Worm (Caenorhabditis elegans) whole organism, young adult: ENCODE results near the gene T20D3.14.

Experiments
- B0035.1 ChIP-seq: sonication (generic microtip); optimal IDR thresholded peaks from 2 replicates; lab custom pipeline; 2016; ENCODE audit warnings: missing genetic modification characterization, mild to moderate bottlenecking, missing compliant biosample characterization, missing genotype, missing genetic modification reagents
- B0336.3 ChIP-seq: fragments of 200-800 bp; sonication (Bioruptor generic); IDR thresholded peaks from 2 replicates; pipeline ENCODE4 v1.3.6; 2022; ENCODE audit warnings: missing genetic modification characterization, missing compliant biosample characterization
- C06A6.2 ChIP-seq: fragments of 200-800 bp; sonication (Bioruptor generic); conservative IDR thresholded peaks from 2 replicates; pipeline ENCODE4 v1.3.6; 2022; ENCODE audit warnings: missing genetic modification characterization, missing compliant biosample characterization
- F23B12.7 ChIP-seq: sonication (generic microtip); optimal IDR thresholded peaks from 2 replicates; lab custom pipeline; 2017; ENCODE audit warnings: missing genetic modification characterization, mild to moderate bottlenecking, missing compliant biosample characterization, antibody characterized with exemption, moderate library complexity; ENCODE audit not compliant: insufficient read depth
- F33H1.4 ChIP-seq: fragments of 200-800 bp; sonication (Bioruptor generic); IDR thresholded peaks from 2 replicates; pipeline ENCODE4 v1.3.6; 2022; ENCODE audit warnings: missing genetic modification reagents, missing genetic modification characterization, missing compliant biosample characterization
- F55B11.4 ChIP-seq: sonication (generic microtip); optimal IDR thresholded peaks from 2 replicates; lab custom pipeline; 2016; ENCODE audit warnings: missing compliant biosample characterization, missing genetic modification characterization, borderline replicate concordance; ENCODE audit not compliant: insufficient read depth
- K11D2.4 ChIP-seq: fragments of 200-800 bp; sonication (Bioruptor generic); IDR thresholded peaks from 2 replicates; pipeline ENCODE4 v1.3.6; 2022; ENCODE audit warnings: missing genetic modification reagents, missing genetic modification characterization, missing compliant biosample characterization
- K12H6.12 ChIP-seq: fragments of 200-800 bp; sonication (Bioruptor generic); optimal IDR thresholded peaks from 2 replicates; lab custom pipeline; 2018; ENCODE audit warnings: mild to moderate bottlenecking, missing genetic modification characterization, missing compliant biosample characterization
- Y53F4B.3 ChIP-seq: fragments of 200-800 bp; sonication (Bioruptor generic); IDR thresholded peaks from 2 replicates; pipeline ENCODE4 v1.3.6; 2022; ENCODE audit warnings: missing genetic modification reagents, missing genetic modification characterization, missing compliant biosample characterization
- Y67H2A.10 ChIP-seq: fragments of 200-800 bp; sonication (Bioruptor generic); conservative IDR thresholded peaks from 2 replicates; pipeline ENCODE4 v1.3.6; 2022; ENCODE audit warnings: missing genetic modification reagents, missing genetic modification characterization, missing compliant biosample characterization
- ZK185.1 ChIP-seq: sonication (generic microtip); optimal IDR thresholded peaks from 2 replicates; lab custom pipeline; 2016; ENCODE audit warnings: mild to moderate bottlenecking, missing genetic modification characterization, missing compliant biosample characterization; ENCODE audit not compliant: poor library complexity, severe bottlenecking
- atf-7 ChIP-seq: sonication (generic microtip); optimal IDR thresholded peaks from 2 replicates; lab custom pipeline; 2017; ENCODE audit warnings: mild to moderate bottlenecking, missing genetic modification characterization, missing compliant biosample characterization
- cebp-1 ChIP-seq, 2 experiments: fragments of 200-800 bp in 1 of 2; sonication (Bioruptor generic) in 1 of 2; sonication (generic microtip) in 1 of 2; IDR thresholded peaks in 1 of 2; optimal IDR thresholded peaks in 1 of 2; 2 replicates each; pipeline versions ENCODE4 v1.3.6 to Lab custom; 2017 to 2022; ENCODE audit warnings: missing compliant biosample characterization in 2 of 2, missing genetic modification characterization in 2 of 2, mild to moderate bottlenecking in 1 of 2, missing genetic modification reagents in 1 of 2, moderate library complexity in 1 of 2
- ceh-27 ChIP-seq: fragments of 200-800 bp; sonication (Bioruptor generic); optimal IDR thresholded peaks from 2 replicates; lab custom pipeline; 2018; ENCODE audit warnings: mild to moderate bottlenecking, missing genetic modification characterization, moderate library complexity, missing compliant biosample characterization
- dpl-1 ChIP-seq: fragments of 150-350 bp; optimal IDR thresholded peaks from 2 replicates; lab custom pipeline; 2014; ENCODE audit warnings: missing biosample characterization, missing genetic modification reagents, missing genetic modification characterization
- efl-1 ChIP-seq: fragments of 150-350 bp; optimal IDR thresholded peaks from 2 replicates; lab custom pipeline; 2014; ENCODE audit warnings: missing biosample characterization, missing genetic modification reagents, missing genetic modification characterization
- ekl-4 ChIP-seq: fragments of 200-800 bp; sonication (Bioruptor generic); IDR thresholded peaks from 2 replicates; pipeline ENCODE4 v1.3.6; 2022; ENCODE audit warnings: missing genetic modification reagents, missing genetic modification characterization, missing compliant biosample characterization
- hlh-12 ChIP-seq: sonication (generic microtip); optimal IDR thresholded peaks from 2 replicates; lab custom pipeline; 2016; ENCODE audit warnings: missing genetic modification characterization, missing compliant biosample characterization
- hmg-1.2 ChIP-seq: fragments of 200-800 bp; sonication (Bioruptor generic); IDR thresholded peaks from 2 replicates; pipeline ENCODE4 v1.3.6; 2022; ENCODE audit warnings: missing genetic modification reagents, missing genetic modification characterization, missing compliant biosample characterization
- lin-35 ChIP-seq, 3 experiments: fragments of 150-350 bp in 2 of 3; sonication (generic microtip) in 1 of 3; optimal IDR thresholded peaks; 2 replicates each; lab custom pipeline; 2014 to 2018; ENCODE audit warnings: missing biosample characterization in 3 of 3, missing genetic modification characterization in 3 of 3, missing genetic modification reagents in 3 of 3
- lin-40 ChIP-seq: sonication (generic microtip); optimal IDR thresholded peaks from 2 replicates; lab custom pipeline; 2016; ENCODE audit warnings: missing genetic modification characterization, mild to moderate bottlenecking, missing compliant biosample characterization, missing genotype, missing genetic modification reagents
- lin-54 ChIP-seq: fragments of 200-800 bp; sonication (Bioruptor generic); optimal IDR thresholded peaks from 2 replicates; lab custom pipeline; 2018; ENCODE audit warnings: mild to moderate bottlenecking, missing genetic modification characterization, missing compliant biosample characterization
- lir-1 ChIP-seq: fragments of 200-800 bp; sonication (Bioruptor generic); conservative IDR thresholded peaks from 2 replicates; pipeline ENCODE4 v1.3.6; 2022; ENCODE audit warnings: missing genetic modification reagents, missing genetic modification characterization, missing compliant biosample characterization
- madf-6 ChIP-seq: fragments of 200-800 bp; sonication (Bioruptor generic); IDR thresholded peaks from 2 replicates; pipeline ENCODE4 v1.3.6; 2022; ENCODE audit warnings: missing genetic modification reagents, missing genetic modification characterization, missing compliant biosample characterization
- madf-8 ChIP-seq: fragments of 200-800 bp; sonication (Bioruptor generic); conservative IDR thresholded peaks from 2 replicates; pipeline ENCODE4 v1.3.6; 2022; ENCODE audit warnings: missing genetic modification reagents, missing genetic modification characterization, missing compliant biosample characterization
- mcd-1 ChIP-seq: fragments of 200-800 bp; sonication (Bioruptor generic); IDR thresholded peaks from 2 replicates; pipeline ENCODE4 v1.3.6; 2022; ENCODE audit warnings: missing genetic modification reagents, missing genetic modification characterization, missing compliant biosample characterization
- mxl-1 ChIP-seq: sonication (generic microtip); optimal IDR thresholded peaks from 2 replicates; lab custom pipeline; 2016; ENCODE audit warnings: missing genetic modification characterization, missing compliant biosample characterization
- nhr-80 ChIP-seq: sonication (generic microtip); optimal IDR thresholded peaks from 2 replicates; lab custom pipeline; 2016; ENCODE audit warnings: missing genetic modification characterization, missing compliant biosample characterization
- pha-4 ChIP-seq: fragments of 150-350 bp; sonication (generic microtip); optimal IDR thresholded peaks from 2 replicates; lab custom pipeline; 2014; ENCODE audit warnings: missing biosample characterization, missing genetic modification reagents, missing genetic modification characterization
- rcor-1 ChIP-seq: fragments of 200-800 bp; sonication (Bioruptor generic); IDR thresholded peaks from 2 replicates; pipeline ENCODE4 v1.3.6; 2022; ENCODE audit warnings: missing genetic modification reagents, missing genetic modification characterization, missing compliant biosample characterization
- snpc-1.3 ChIP-seq: sonication (generic microtip); optimal IDR thresholded peaks from 2 replicates; lab custom pipeline; 2017; ENCODE audit warnings: missing genetic modification characterization, mild to moderate bottlenecking, missing compliant biosample characterization, antibody characterized with exemption, moderate library complexity, missing genotype, missing genetic modification reagents; ENCODE audit not compliant: insufficient read depth
- snpc-3.4 ChIP-seq: sonication (generic microtip); optimal IDR thresholded peaks from 2 replicates; lab custom pipeline; 2017; ENCODE audit warnings: missing genetic modification characterization, mild to moderate bottlenecking, missing compliant biosample characterization, antibody characterized with exemption, moderate library complexity, missing genotype, missing genetic modification reagents
- snpc-4 ChIP-seq, 5 experiments: fragments of 150-350 bp in 1 of 5; sonication (generic microtip) in 4 of 5; optimal IDR thresholded peaks; 2 replicates each; lab custom pipeline; 2014 to 2018; ENCODE audit warnings: missing genetic modification characterization in 5 of 5, missing biosample characterization in 3 of 5, antibody characterized with exemption in 2 of 5, mild to moderate bottlenecking in 2 of 5, missing compliant biosample characterization in 2 of 5, missing genotype in 2 of 5, moderate library complexity in 2 of 5, missing genetic modification reagents in 1 of 5
- somi-1 ChIP-seq: fragments of 200-800 bp; sonication (Bioruptor generic); optimal IDR thresholded peaks from 2 replicates; lab custom pipeline; 2018; ENCODE audit warnings: mild to moderate bottlenecking, missing genetic modification characterization, missing compliant biosample characterization
- sptf-2 ChIP-seq: fragments of 200-800 bp; sonication (Bioruptor generic); optimal IDR thresholded peaks from 2 replicates; lab custom pipeline; 2018; ENCODE audit warnings: mild to moderate bottlenecking, missing genetic modification characterization, missing compliant biosample characterization
- tbx-9 ChIP-seq: sonication (generic microtip); optimal IDR thresholded peaks from 2 replicates; lab custom pipeline; 2016; ENCODE audit warnings: borderline replicate concordance, missing genetic modification characterization, inconsistent platforms, missing compliant biosample characterization
- tlf-1 ChIP-seq: fragments of 200-800 bp; sonication (Bioruptor generic); optimal IDR thresholded peaks from 2 replicates; lab custom pipeline; 2018; ENCODE audit warnings: mild to moderate bottlenecking, missing genetic modification characterization, missing compliant biosample characterization
- unc-62 ChIP-seq: fragments of 150-350 bp; optimal IDR thresholded peaks from 2 replicates; lab custom pipeline; 2014; ENCODE audit warnings: missing biosample characterization, missing genetic modification reagents, missing genetic modification characterization
- ztf-22 ChIP-seq: fragments of 200-800 bp; sonication (Bioruptor generic); optimal IDR thresholded peaks from 2 replicates; lab custom pipeline; 2018; ENCODE audit warnings: mild to moderate bottlenecking, missing genetic modification characterization, moderate library complexity, missing compliant biosample characterization
- ztf-26 ChIP-seq: sonication (generic microtip); optimal IDR thresholded peaks from 2 replicates; lab custom pipeline; 2017; ENCODE audit warnings: missing genetic modification characterization, missing compliant biosample characterization

Gene T20D3.14

DNA sequence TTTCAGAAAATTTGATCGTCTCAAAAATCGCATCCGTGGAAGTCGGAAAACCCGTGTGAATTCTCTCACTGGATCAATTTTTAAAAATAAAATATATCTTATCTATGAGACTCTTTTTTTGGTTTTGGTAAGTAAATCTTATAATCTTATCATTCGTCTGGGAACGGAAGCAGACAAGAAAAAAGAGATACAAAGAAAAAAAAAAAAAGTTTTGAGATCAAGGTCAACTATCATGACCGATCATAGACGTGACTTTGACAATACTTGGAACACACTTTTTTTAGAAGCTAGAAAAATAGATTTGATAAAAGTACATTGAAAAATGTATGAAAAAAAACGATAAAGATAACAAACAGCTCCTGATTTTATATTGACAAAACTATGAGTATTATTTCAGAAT is 40.8 kb upstream of the T20D3.14 start:
- TF ChIP-seq lin-40 (peak; percentile 30), K11D2.4 (peak; percentile 63; the same call in 1 of the 2 replicates), ztf-26 (tag; lab: Kevin White, UChicago) (peak; percentile 56), somi-1 (GFP tag; lab: Kevin White, UChicago) (peak; percentile 10), tlf-1 (GFP tag; lab: Kevin White, UChicago) (no peak)

DNA sequence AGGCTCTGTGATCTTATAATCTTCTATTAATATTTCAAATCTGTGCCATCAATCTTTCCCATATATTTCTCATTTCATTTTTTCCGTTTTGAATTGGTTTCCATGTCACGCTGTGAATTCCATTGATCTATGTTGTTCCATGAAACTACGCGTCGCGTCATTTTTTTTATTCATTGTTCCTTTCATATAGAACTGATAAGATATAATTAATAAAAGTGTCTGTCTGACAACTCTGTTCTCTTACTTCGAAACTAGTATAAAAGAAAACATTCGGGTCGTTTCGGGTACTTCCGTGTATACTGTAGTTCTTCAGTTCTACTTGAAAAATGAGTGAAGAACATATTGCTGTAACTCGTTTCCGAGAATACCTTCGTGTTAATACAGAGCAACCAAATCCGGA is 38.8 kb upstream of the T20D3.14 start, which contains the start of gene C10C5.3:
Gene C10C5.3 (plus strand): TSS at position 301 of the 400 bp plus-strand sequence.
- no peak for TF ChIP-seq ztf-22 (GFP tag; lab: Kevin White, UChicago)

DNA sequence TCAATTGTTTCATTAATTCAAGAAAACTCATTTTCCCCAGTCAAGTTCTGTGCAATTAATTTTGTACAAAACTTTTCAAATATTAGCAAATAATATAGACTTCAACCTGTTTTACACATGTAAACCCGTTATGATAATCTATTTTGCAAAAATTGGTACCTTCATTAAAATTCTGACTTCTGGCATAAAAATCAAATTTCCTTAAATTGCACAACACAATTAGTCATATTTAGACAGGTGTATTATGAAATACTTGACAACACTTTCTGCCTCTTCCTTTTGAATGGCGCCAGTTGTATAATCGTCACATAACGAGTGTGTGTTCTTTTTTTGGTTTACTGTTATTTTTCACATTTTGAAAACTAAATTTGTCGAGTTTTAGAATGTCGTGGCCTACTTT is 35.4 kb upstream of the T20D3.14 start, which contains the start of gene fbxc-58:
Gene fbxc-58 (plus strand): TSS at position 383 of the 400 bp plus-strand sequence.
- no peak for TF ChIP-seq B0336.3 (GFP tag; lab: Robert Waterston, UW)
- no peak for TF ChIP-seq K11D2.4
- TF ChIP-seq ztf-22 (GFP tag; lab: Kevin White, UChicago) = no peak
- no peak for TF ChIP-seq efl-1
- no peak for TF ChIP-seq F55B11.4
- TF ChIP-seq dpl-1 (GFP tag; lab: Kevin White, UChicago) = no peak
- TF ChIP-seq hlh-12 (tag; lab: Kevin White, UChicago) = no peak
- no peak for TF ChIP-seq Y67H2A.10 (GFP tag; lab: Robert Waterston, UW)
- TF ChIP-seq F23B12.7 = no peak
- TF ChIP-seq C06A6.2 = no peak
- no peak for TF ChIP-seq lir-1
- peak; percentile 93 for TF ChIP-seq cebp-1 (GFP tag; IDR thresholded peaks at IDR 0.05; lab: Robert Waterston, UW)
- peak; percentile 93 for TF ChIP-seq cebp-1 (tag; optimal IDR thresholded peaks at IDR 0.05; lab: Kevin White, UChicago)
- TF ChIP-seq mxl-1 (tag; lab: Kevin White, UChicago) = no peak
- no peak for TF ChIP-seq lin-40
- no peak for TF ChIP-seq tbx-9 (tag; lab: Kevin White, UChicago)
- TF ChIP-seq Y53F4B.3 (GFP tag; lab: Robert Waterston, UW) = no peak
- peak; percentile 96 for TF ChIP-seq unc-62 (GFP tag; lab: Kevin White, UChicago)
- TF ChIP-seq nhr-80 (tag; lab: Kevin White, UChicago) = peak; percentile 33
- no peak for TF ChIP-seq K12H6.12 (tag; lab: Kevin White, UChicago)
- no peak for TF ChIP-seq atf-7 (tag; lab: Kevin White, UChicago)
- TF ChIP-seq F33H1.4 (GFP tag; lab: Robert Waterston, UW) = no peak
- TF ChIP-seq pha-4 (tag; lab: Kevin White, UChicago) = no peak
- TF ChIP-seq snpc-1.3 (tag; lab: Kevin White, UChicago) = no peak
- no peak for TF ChIP-seq lin-35 (GFP tag; optimal IDR thresholded peaks at IDR 0.05; lab: Kevin White, UChicago)
- TF ChIP-seq, all 124 proteins: peak for 3

DNA sequence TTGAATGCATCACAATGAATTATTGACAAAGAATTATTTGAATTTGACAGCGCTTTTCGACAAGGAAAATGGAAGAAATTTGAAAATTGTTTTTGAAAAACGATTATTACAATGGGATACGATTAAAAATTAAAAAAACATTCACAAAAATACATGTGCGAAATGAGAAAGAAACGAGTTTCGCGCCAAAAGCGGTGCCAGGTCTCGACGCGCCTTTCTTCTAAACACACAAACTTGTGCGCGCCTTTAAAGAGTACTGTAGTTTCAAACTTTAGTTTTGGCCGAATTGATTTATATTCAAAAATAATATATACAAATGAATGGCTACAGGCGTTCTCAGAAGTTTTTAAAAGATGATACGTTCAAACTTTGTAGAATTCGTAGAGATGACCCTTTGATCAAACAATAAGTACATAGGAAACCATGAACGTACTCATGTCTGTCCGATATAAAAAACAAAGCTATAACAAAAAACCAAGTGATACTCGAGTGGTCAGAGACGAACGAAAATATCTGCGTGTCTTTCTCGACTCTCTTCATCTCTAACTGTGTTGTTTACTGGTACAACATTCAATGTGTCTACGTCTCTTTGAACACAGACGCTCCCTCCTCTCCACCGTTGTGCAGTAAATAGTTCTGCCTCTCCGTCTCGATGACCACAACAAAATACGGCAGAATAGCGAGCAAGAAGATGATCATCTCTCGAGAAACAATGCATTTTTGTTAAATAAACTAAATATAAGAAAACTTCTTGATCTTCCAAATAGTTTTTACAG is 32.3 kb upstream of the T20D3.14 start:
- TF ChIP-seq snpc-3.4 (tag; lab: Kevin White, UChicago) (peak; percentile 70), B0035.1 (tag; lab: Kevin White, UChicago) (no peak), sptf-2 (GFP tag; lab: Kevin White, UChicago) (no peak), dpl-1 (GFP tag; lab: Kevin White, UChicago) (peak; percentile 76), madf-8 (GFP tag; lab: Robert Waterston, UW) (peak; percentile 82), hmg-1.2 (GFP tag; lab: Robert Waterston, UW) (peak; percentile 35; the same call in 1 of the 2 replicates), Y53F4B.3 (GFP tag; lab: Robert Waterston, UW) (no peak), madf-6 (GFP tag; lab: Robert Waterston, UW) (peak; percentile 96), ceh-27 (GFP tag; lab: Kevin White, UChicago) (peak; percentile 24), ekl-4 (peak; percentile 31; the same call in 1 of the 2 replicates), lin-54 (GFP tag; lab: Kevin White, UChicago) (peak; percentile 70), mcd-1 (GFP tag; lab: Robert Waterston, UW) (peak; percentile 35; the same call in 1 of the 2 replicates), snpc-4 (GFP tag; optimal IDR thresholded peaks at IDR 0.05; lab: Kevin White, UChicago) (peak; percentile 10), snpc-4 (tag; optimal IDR thresholded peaks at IDR 0.05; lab: Kevin White, UChicago) (peak in 2 of 4 experiments; percentile 9 to 48), rcor-1 (GFP tag; lab: Robert Waterston, UW) (no peak), ZK185.1 (peak; percentile 10), B0336.3 (GFP tag; lab: Robert Waterston, UW) (no peak)
